Fruit fly (Drosophila melanogaster) whole organism, prepupa: ENCODE measurements around the gene CG12316.

Experiments
- CG11294 ChIP-seq: fragments of 200-800 bp; sonication (Bioruptor generic); IDR thresholded peaks from 2 replicates; pipeline ENCODE4 v1.3.6; 2022; ENCODE audit warnings: missing biosample characterization, missing genetic modification characterization
- CG11902 ChIP-seq: fragments of 200-800 bp; sonication (Bioruptor generic); optimal IDR thresholded peaks from 3 replicates; lab custom pipeline; 2016; ENCODE audit warnings: missing biosample characterization, missing genetic modification characterization
- CG4318 ChIP-seq: fragments of 200-800 bp; sonication (Bioruptor generic); optimal IDR thresholded peaks from 3 replicates; lab custom pipeline; 2017; ENCODE audit warnings: missing biosample characterization, mild to moderate bottlenecking, missing genetic modification characterization
- Met ChIP-seq: fragments of 200-800 bp; sonication (Bioruptor generic); optimal IDR thresholded peaks from 3 replicates; lab custom pipeline; 2016; ENCODE audit warnings: missing biosample characterization, missing genetic modification characterization
- Sox102F ChIP-seq: fragments of 200-800 bp; sonication (Bioruptor generic); optimal IDR thresholded peaks from 2 replicates; lab custom pipeline; 2016; ENCODE audit warnings: missing biosample characterization, mild to moderate bottlenecking, missing genetic modification characterization
- achi ChIP-seq: fragments of 200-800 bp; sonication (Bioruptor generic); optimal IDR thresholded peaks from 3 replicates; lab custom pipeline; 2016; ENCODE audit warnings: missing biosample characterization, missing genetic modification characterization
- acj6 ChIP-seq: fragments of 200-800 bp; sonication (Bioruptor generic); optimal IDR thresholded peaks from 3 replicates; lab custom pipeline; 2016; ENCODE audit warnings: missing biosample characterization, missing genetic modification characterization
- dsx ChIP-seq: fragments of 200-800 bp; optimal IDR thresholded peaks from 3 replicates; lab custom pipeline; 2019; ENCODE audit warnings: missing biosample characterization, mild to moderate bottlenecking, missing genetic modification characterization, moderate library complexity; ENCODE audit not compliant: poor library complexity, severe bottlenecking
- lz ChIP-seq: fragments of 200-800 bp; sonication (Bioruptor generic); optimal IDR thresholded peaks from 3 replicates; lab custom pipeline; 2016; ENCODE audit warnings: missing biosample characterization, missing genetic modification characterization
- topi ChIP-seq: fragments of 200-800 bp; sonication (Bioruptor generic); optimal IDR thresholded peaks from 3 replicates; lab custom pipeline; 2016; ENCODE audit warnings: missing biosample characterization, missing genetic modification characterization

DNA sequence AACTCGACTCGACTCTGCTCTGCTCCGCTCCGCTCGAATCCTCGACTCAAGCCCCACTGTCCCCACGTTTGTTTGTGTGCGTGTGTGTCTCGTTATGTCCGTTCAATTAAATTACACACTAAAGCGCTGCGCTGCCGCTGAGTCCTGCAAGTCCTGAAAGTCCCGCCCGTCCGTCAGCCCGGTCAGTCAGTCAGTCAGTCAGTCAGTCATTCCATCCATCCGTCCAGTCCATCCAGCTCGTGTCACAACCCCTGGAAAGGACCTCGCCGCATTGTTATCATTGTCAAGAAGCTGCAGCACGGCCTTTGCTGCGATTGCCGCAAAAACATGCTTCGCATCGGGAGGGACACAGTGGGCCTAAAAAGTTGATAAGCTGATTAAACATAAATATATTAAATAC, 32.3 kb upstream of the CG12316 start:
- TF ChIP-seq lz (no peak), dsx (GFP tag; lab: Kevin White, UChicago) (no peak), achi (GFP tag; lab: Kevin White, UChicago) (no peak), CG11294 (GFP tag; lab: Robert Waterston, UW) (no peak), acj6 (GFP tag; lab: Kevin White, UChicago) (no peak), topi (no peak), CG4318 (GFP tag; lab: Kevin White, UChicago) (no peak), Sox102F (GFP tag; lab: Kevin White, UChicago) (no peak), Met (GFP tag; lab: Kevin White, UChicago) (no peak), CG11902 (GFP tag; lab: Kevin White, UChicago) (no peak)
